Worm (Caenorhabditis elegans) whole organism, young adult: ENCODE results near the gene fbxb-6.
"Not testable (repeated sequence)": the region's sequence is repeated elsewhere in the genome, so short reads cannot be mapped to it uniquely, and the experiment has no call there.

ENCODE experiments used
- B0336.3 ChIP-seq: fragments of 200-800 bp; sonication (Bioruptor generic); IDR thresholded peaks from 2 replicates; pipeline ENCODE4 v1.3.6; 2022; ENCODE audit warnings: missing genetic modification characterization, missing compliant biosample characterization
- C06A6.2 ChIP-seq: fragments of 200-800 bp; sonication (Bioruptor generic); conservative IDR thresholded peaks from 2 replicates; pipeline ENCODE4 v1.3.6; 2022; ENCODE audit warnings: missing genetic modification characterization, missing compliant biosample characterization
- F23B12.7 ChIP-seq: sonication (generic microtip); optimal IDR thresholded peaks from 2 replicates; lab custom pipeline; 2017; ENCODE audit warnings: missing genetic modification characterization, mild to moderate bottlenecking, missing compliant biosample characterization, antibody characterized with exemption, moderate library complexity; ENCODE audit not compliant: insufficient read depth
- F52B5.7 ChIP-seq: sonication (generic microtip); optimal IDR thresholded peaks from 2 replicates; lab custom pipeline; 2016; ENCODE audit warnings: mild to moderate bottlenecking, missing genetic modification characterization, missing compliant biosample characterization
- Y79H2A.3 ChIP-seq: fragments of 200-800 bp; sonication (Bioruptor generic); conservative IDR thresholded peaks from 2 replicates; pipeline ENCODE4 v1.3.6; 2022; ENCODE audit warnings: missing genetic modification reagents, missing genetic modification characterization, missing compliant biosample characterization
- ZK185.1 ChIP-seq: sonication (generic microtip); optimal IDR thresholded peaks from 2 replicates; lab custom pipeline; 2016; ENCODE audit warnings: mild to moderate bottlenecking, missing genetic modification characterization, missing compliant biosample characterization; ENCODE audit not compliant: poor library complexity, severe bottlenecking
- athp-1 ChIP-seq: sonication (generic microtip); optimal IDR thresholded peaks from 2 replicates; lab custom pipeline; 2017; ENCODE audit warnings: mild to moderate bottlenecking, missing genetic modification characterization, missing compliant biosample characterization
- ceh-100 ChIP-seq: fragments of 200-800 bp; sonication (Bioruptor generic); IDR thresholded peaks from 2 replicates; pipeline ENCODE4 v1.3.6; 2022; ENCODE audit warnings: missing genetic modification reagents, missing genetic modification characterization, missing compliant biosample characterization
- die-1 ChIP-seq: sonication (generic microtip); optimal IDR thresholded peaks from 2 replicates; lab custom pipeline; 2016; ENCODE audit warnings: missing genotype, mild to moderate bottlenecking, missing genetic modification characterization, missing compliant biosample characterization
- dpl-1 ChIP-seq: fragments of 150-350 bp; optimal IDR thresholded peaks from 2 replicates; lab custom pipeline; 2014; ENCODE audit warnings: missing biosample characterization, missing genetic modification reagents, missing genetic modification characterization
- egl-18 ChIP-seq: fragments of 200-800 bp; sonication (Bioruptor generic); IDR thresholded peaks from 2 replicates; pipeline ENCODE4 v1.3.6; 2022; ENCODE audit warnings: missing genetic modification reagents, missing genetic modification characterization, missing compliant biosample characterization
- gei-17 ChIP-seq: fragments of 200-800 bp; sonication (Bioruptor generic); optimal IDR thresholded peaks from 2 replicates; lab custom pipeline; 2018; ENCODE audit warnings: mild to moderate bottlenecking, missing genetic modification characterization, missing compliant biosample characterization
- lin-26 ChIP-seq: fragments of 200-800 bp; sonication (Bioruptor generic); IDR thresholded peaks from 2 replicates; pipeline ENCODE4 v1.3.6; 2022; ENCODE audit warnings: missing genetic modification reagents, missing genetic modification characterization, missing compliant biosample characterization
- lin-54 ChIP-seq: fragments of 200-800 bp; sonication (Bioruptor generic); optimal IDR thresholded peaks from 2 replicates; lab custom pipeline; 2018; ENCODE audit warnings: mild to moderate bottlenecking, missing genetic modification characterization, missing compliant biosample characterization
- lir-1 ChIP-seq: fragments of 200-800 bp; sonication (Bioruptor generic); conservative IDR thresholded peaks from 2 replicates; pipeline ENCODE4 v1.3.6; 2022; ENCODE audit warnings: missing genetic modification reagents, missing genetic modification characterization, missing compliant biosample characterization
- lsl-1 ChIP-seq: fragments of 200-800 bp; sonication (Bioruptor generic); optimal IDR thresholded peaks from 2 replicates; lab custom pipeline; 2018; ENCODE audit warnings: mild to moderate bottlenecking, missing genetic modification characterization, moderate library complexity, missing compliant biosample characterization
- lsy-27 ChIP-seq: sonication (generic microtip); optimal IDR thresholded peaks from 2 replicates; lab custom pipeline; 2017; ENCODE audit warnings: missing genetic modification characterization, mild to moderate bottlenecking, missing compliant biosample characterization, antibody characterized with exemption, missing genotype, borderline replicate concordance; ENCODE audit not compliant: insufficient read depth
- madf-6 ChIP-seq: fragments of 200-800 bp; sonication (Bioruptor generic); IDR thresholded peaks from 2 replicates; pipeline ENCODE4 v1.3.6; 2022; ENCODE audit warnings: missing genetic modification reagents, missing genetic modification characterization, missing compliant biosample characterization
- nfya-2 ChIP-seq: fragments of 200-800 bp; sonication (Bioruptor generic); IDR thresholded peaks from 2 replicates; pipeline ENCODE4 v1.3.6; 2022; ENCODE audit warnings: missing genetic modification reagents, missing genetic modification characterization, missing compliant biosample characterization
- nhr-27 ChIP-seq: fragments of 200-800 bp; sonication (Bioruptor generic); optimal IDR thresholded peaks from 2 replicates; lab custom pipeline; 2018; ENCODE audit warnings: mild to moderate bottlenecking, missing genetic modification characterization, moderate library complexity, missing compliant biosample characterization
- rec-8 ChIP-seq, 2 experiments: sonication (generic microtip); optimal IDR thresholded peaks; 2 replicates each; lab custom pipeline; 2016; ENCODE audit warnings: mild to moderate bottlenecking in 2 of 2, missing genetic modification characterization in 2 of 2, missing genetic modification reagents in 2 of 2, missing genotype in 2 of 2, missing biosample characterization in 1 of 2, missing compliant biosample characterization in 1 of 2, moderate library complexity in 1 of 2
- rpc-1 ChIP-seq, 2 experiments: fragments of 150-350 bp in 1 of 2; sonication (generic microtip) in 1 of 2; optimal IDR thresholded peaks; 2 replicates each; lab custom pipeline; 2014 to 2018; ENCODE audit warnings: missing biosample characterization in 1 of 2, missing genetic modification characterization in 1 of 2, missing genetic modification reagents in 1 of 2, missing genotype in 1 of 2
- sdz-38 ChIP-seq: sonication (generic microtip); optimal IDR thresholded peaks from 2 replicates; lab custom pipeline; 2016; ENCODE audit warnings: missing genotype, missing genetic modification characterization, missing compliant biosample characterization
- snpc-1.1 ChIP-seq: sonication (generic microtip); optimal IDR thresholded peaks from 2 replicates; lab custom pipeline; 2017; ENCODE audit warnings: missing genetic modification characterization, mild to moderate bottlenecking, missing compliant biosample characterization, antibody characterized with exemption, moderate library complexity, missing genotype, missing genetic modification reagents; ENCODE audit not compliant: insufficient read depth
- snpc-1.3 ChIP-seq: sonication (generic microtip); optimal IDR thresholded peaks from 2 replicates; lab custom pipeline; 2017; ENCODE audit warnings: missing genetic modification characterization, mild to moderate bottlenecking, missing compliant biosample characterization, antibody characterized with exemption, moderate library complexity, missing genotype, missing genetic modification reagents; ENCODE audit not compliant: insufficient read depth
- snpc-4 ChIP-seq, 5 experiments: fragments of 150-350 bp in 1 of 5; sonication (generic microtip) in 4 of 5; optimal IDR thresholded peaks; 2 replicates each; lab custom pipeline; 2014 to 2018; ENCODE audit warnings: missing genetic modification characterization in 5 of 5, missing biosample characterization in 3 of 5, antibody characterized with exemption in 2 of 5, mild to moderate bottlenecking in 2 of 5, missing compliant biosample characterization in 2 of 5, missing genotype in 2 of 5, moderate library complexity in 2 of 5, missing genetic modification reagents in 1 of 5
- tbp1 ChIP-seq: fragments of 200-800 bp; sonication (Bioruptor generic); optimal IDR thresholded peaks from 2 replicates; lab custom pipeline; 2018; ENCODE audit warnings: mild to moderate bottlenecking, missing genetic modification characterization, missing compliant biosample characterization
- tlf-1 ChIP-seq: fragments of 200-800 bp; sonication (Bioruptor generic); optimal IDR thresholded peaks from 2 replicates; lab custom pipeline; 2018; ENCODE audit warnings: mild to moderate bottlenecking, missing genetic modification characterization, missing compliant biosample characterization
- xnd-1 ChIP-seq: sonication (generic microtip); optimal IDR thresholded peaks from 2 replicates; lab custom pipeline; 2016; ENCODE audit warnings: missing genotype, missing genetic modification reagents, missing genetic modification characterization, missing compliant biosample characterization
- zfh-2 ChIP-seq: fragments of 200-800 bp; sonication (Bioruptor generic); conservative IDR thresholded peaks from 2 replicates; pipeline ENCODE4 v1.3.6; 2022; ENCODE audit warnings: missing genetic modification reagents, missing genetic modification characterization, missing compliant biosample characterization
- ztf-26 ChIP-seq: sonication (generic microtip); optimal IDR thresholded peaks from 2 replicates; lab custom pipeline; 2017; ENCODE audit warnings: missing genetic modification characterization, missing compliant biosample characterization

fbxb-6 gene

ce11 chrII:2064497-2064896 lies at the start of gene fbxb-6:
Gene fbxb-6, plus strand, starts transcription at chrII:2064797.
- TF ChIP-seq ceh-100 (GFP tag; lab: Robert Waterston, UW): no peak
- no peak for TF ChIP-seq die-1
- TF ChIP-seq lsy-27 (tag; lab: Kevin White, UChicago): no peak
- TF ChIP-seq egl-18: no peak
- TF ChIP-seq F52B5.7 (tag; lab: Kevin White, UChicago): no peak
- TF ChIP-seq F23B12.7 (tag; lab: Kevin White, UChicago): no peak
- no peak for TF ChIP-seq zfh-2
- no peak for TF ChIP-seq C06A6.2 (GFP tag; lab: Robert Waterston, UW)
- TF ChIP-seq, all 124 proteins: peak for 0

- TF ChIP-seq snpc-1.1 (tag; lab: Kevin White, UChicago); ztf-26; snpc-4 (GFP tag; optimal IDR thresholded peaks at IDR 0.05; lab: Kevin White, UChicago); snpc-4 (tag; optimal IDR thresholded peaks at IDR 0.05; lab: Kevin White, UChicago): not testable (repeated sequence)
Measured at ce11 chrII:2023514-2023913, 41.1 kb upstream of the fbxb-6 start, which contains the start of gene cya-2. Gene cya-2, minus strand, starts transcription at chrII:2023614.

- TF ChIP-seq lin-26 (GFP tag; lab: Robert Waterston, UW) (peak; percentile 62; the same call in 1 of the 2 replicates), rpc-1 (tag; optimal IDR thresholded peaks at IDR 0.05; lab: Kevin White, UChicago) (peak; percentile 28), tbp1 (GFP tag; lab: Kevin White, UChicago) (peak; percentile 65)
- not testable (repeated sequence) for TF ChIP-seq rpc-1 (optimal IDR thresholded peaks at IDR 0.05; lab: Kevin White, UChicago)
Measured at ce11 chrII:2024652-2025051, 39.9 kb upstream of the fbxb-6 start.

ce11 chrII:2026525-2026924 lies 38.1 kb upstream of the fbxb-6 start, which contains the start of gene bath-21:
Gene bath-21, minus strand, starts transcription at chrII:2026625.
- TF ChIP-seq lin-54 (GFP tag; lab: Kevin White, UChicago) (no peak), sdz-38 (tag; lab: Kevin White, UChicago) (no peak), dpl-1 (no peak), madf-6 (GFP tag; lab: Robert Waterston, UW) (no peak), lir-1 (no peak), nhr-27 (tag; lab: Kevin White, UChicago) (no peak), tbp1 (GFP tag; lab: Kevin White, UChicago) (no peak), Y79H2A.3 (GFP tag; lab: Robert Waterston, UW) (no peak), B0336.3 (GFP tag; lab: Robert Waterston, UW) (no peak), tlf-1 (no peak), snpc-1.3 (tag; lab: Kevin White, UChicago) (no peak)

DNA sequence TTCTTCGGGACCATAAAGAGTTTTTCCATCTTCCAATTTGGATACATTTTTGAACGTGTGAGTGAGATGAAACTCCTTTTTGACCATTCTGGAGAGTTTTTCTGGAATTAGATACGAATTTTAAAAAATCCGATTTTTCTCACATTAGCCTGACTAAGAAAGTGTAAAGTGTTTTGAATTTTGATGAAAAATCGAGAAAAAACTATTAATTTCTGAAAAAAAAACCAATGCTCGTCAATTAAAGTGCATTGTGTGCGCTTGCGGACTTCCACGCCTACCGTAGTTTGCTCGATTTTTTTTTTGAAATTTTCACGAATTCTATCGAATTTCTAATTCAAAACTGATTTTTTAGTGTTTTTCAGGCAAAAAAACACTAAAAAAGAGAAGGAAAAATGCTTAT lies 35.9 kb upstream of the fbxb-6 start, which contains the start of gene bath-1:
Gene bath-1, minus strand, starts transcription at position 101 of the 400 bp plus-strand sequence.
- TF ChIP-seq nfya-2 (GFP tag; lab: Robert Waterston, UW) (no peak), lsl-1 (GFP tag; lab: Kevin White, UChicago) (peak; percentile 39)

DNA sequence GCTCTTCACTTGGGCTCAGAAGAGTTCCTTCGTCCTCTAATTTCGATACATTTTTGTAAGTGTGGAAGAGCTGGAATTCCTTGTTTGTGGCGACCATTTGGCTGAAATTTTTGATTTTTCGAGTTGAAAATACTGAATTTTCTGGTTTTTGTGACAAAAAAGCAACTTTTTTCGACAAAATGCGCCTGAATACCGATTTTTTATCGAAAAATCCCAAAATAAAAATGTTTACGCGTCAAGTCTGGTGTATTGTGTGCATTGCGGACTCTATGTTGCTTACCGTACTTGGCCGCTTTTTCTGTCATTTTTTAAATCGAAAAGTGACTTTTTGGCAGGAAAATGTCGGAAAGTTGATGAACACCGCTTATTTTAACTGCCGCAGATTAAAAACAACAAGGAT lies 34.2 kb upstream of the fbxb-6 start, which contains the start of gene bath-3:
Gene bath-3, minus strand, starts transcription at position 101 of the 400 bp plus-strand sequence.
- TF ChIP-seq rec-8 (tag; optimal IDR thresholded peaks at IDR 0.05; lab: Kevin White, UChicago) (no peak), ZK185.1 (tag; lab: Kevin White, UChicago) (no peak), athp-1 (tag; lab: Kevin White, UChicago) (peak; percentile 15), gei-17 (no peak), lsl-1 (GFP tag; lab: Kevin White, UChicago) (peak; percentile 57), xnd-1 (tag; lab: Kevin White, UChicago) (no peak)
